Fruit fly (Drosophila melanogaster): ENCODE data around the gene Hsc70-1.
A peak's percentile ranks its signal among the peaks of the same experiment; 100 is the strongest.

The Hsc70-1 gene

DNA sequence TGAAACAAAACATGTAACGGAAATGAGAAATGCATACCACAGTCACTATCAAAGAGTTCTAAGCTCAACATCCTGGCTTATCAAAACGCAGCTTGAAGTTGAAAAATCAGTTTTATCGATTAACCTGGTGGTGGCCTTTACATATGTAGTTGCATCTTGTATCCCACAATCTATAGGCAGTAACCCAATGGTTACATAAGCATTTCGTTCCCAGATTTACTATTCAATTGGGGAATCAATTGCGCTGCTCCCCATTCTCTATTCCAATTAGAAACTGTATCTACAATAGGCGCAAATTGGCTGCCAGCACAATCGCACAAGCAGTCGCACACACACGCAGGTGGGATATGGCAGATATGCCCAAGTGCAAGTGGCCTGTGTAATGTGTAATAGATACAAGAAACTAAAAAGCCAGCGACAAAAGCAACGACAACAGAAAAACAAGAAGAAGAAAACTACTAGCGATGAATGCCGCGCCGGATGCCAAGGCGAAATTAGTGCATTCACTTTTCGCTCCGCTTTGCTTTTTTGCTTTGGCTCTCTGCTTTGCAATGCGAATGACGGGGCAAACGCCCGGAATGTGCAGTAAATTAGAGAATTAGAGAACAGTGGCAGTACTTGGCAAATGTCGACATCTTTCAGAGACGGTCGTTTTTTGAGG lies 31.9 kb downstream of the Hsc70-1 start:
- TF ChIP-seq Nf-YA (GFP tag; IDR thresholded peaks at IDR 0.05) (no peak), bbx (GFP tag; IDR thresholded peaks at IDR 0.05; ENCODE audit: partially characterized antibody) (0 out of 2 replicates have a peak, but pooled peaks have one; percentile 8), Med (GFP tag) (peak; percentile 32), CG12155 (GFP tag; optimal IDR thresholded peaks at IDR 0.05) (no peak), CG18476 (GFP tag; optimal IDR thresholded peaks at IDR 0.05) (no peak), zfh1 (GFP tag; IDR thresholded peaks at IDR 0.05) (0 out of 3 replicates have a peak, but pooled peaks have one; percentile 19), al (GFP tag; IDR thresholded peaks at IDR 0.05) (no peak), psq (GFP tag; optimal IDR thresholded peaks at IDR 0.05) (peak; percentile 25), CG17385 (GFP tag; optimal IDR thresholded peaks at IDR 0.05) (peak; percentile 57), insv (GFP tag; optimal IDR thresholded peaks at IDR 0.05) (peak in 1 of 2 experiments; percentile 0), Pdp1 (GFP tag; optimal IDR thresholded peaks at IDR 0.05) (peak in 1 of 2 experiments; percentile 91), CG17612 (GFP tag; IDR thresholded peaks at IDR 0.05) (no peak)

DNA sequence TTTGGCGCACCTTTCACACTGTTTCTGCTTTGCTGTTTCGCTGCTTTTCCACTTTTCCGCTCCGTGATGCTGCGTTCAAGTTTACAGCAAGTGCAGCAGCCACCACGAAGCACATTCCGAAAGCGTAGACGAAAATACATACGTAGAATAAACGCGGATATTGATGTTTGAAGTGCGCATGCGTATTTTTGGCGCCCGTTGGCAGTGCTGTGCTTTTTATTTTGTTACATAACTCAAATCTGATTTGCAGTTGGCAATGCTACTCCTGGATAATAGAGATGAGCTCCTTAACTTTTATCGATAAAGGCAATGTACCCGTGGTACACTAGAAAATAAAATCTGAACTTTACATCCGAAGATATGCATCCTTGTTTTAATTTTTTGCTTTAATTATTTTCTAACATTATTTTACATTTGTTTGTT lies 32.9 kb downstream of the Hsc70-1 start:
- TF ChIP-seq CrebB (tag; optimal IDR thresholded peaks at IDR 0.05) (no peak), ranshi (GFP tag; IDR thresholded peaks at IDR 0.05) (no peak; the same call in 1 of the 2 replicates), Side (GFP tag; optimal IDR thresholded peaks at IDR 0.05) (no peak), CG12659 (GFP tag; optimal IDR thresholded peaks at IDR 0.05) (no peak), CG11085 (GFP tag; IDR thresholded peaks at IDR 0.05) (no peak), Sin3A (optimal IDR thresholded peaks at IDR 0.05) (no peak), ERR (GFP tag; optimal IDR thresholded peaks at IDR 0.05) (no peak), Atf3 (GFP tag; optimal IDR thresholded peaks at IDR 0.05) (no peak), CG15601 (tag; optimal IDR thresholded peaks at IDR 0.05) (no peak), Atf6 (GFP tag; IDR thresholded peaks at IDR 0.05) (no peak), CG3838 (GFP tag; optimal IDR thresholded peaks at IDR 0.05) (no peak), CG1024 (GFP tag; IDR thresholded peaks at IDR 0.05) (no peak), CG5245 (GFP tag; optimal IDR thresholded peaks at IDR 0.05) (no peak), CG14860 (GFP tag; IDR thresholded peaks at IDR 0.05; ENCODE audit: partially characterized antibody) (no peak), Med (GFP tag) (peak; percentile 72), CG8478 (optimal IDR thresholded peaks at IDR 0.05) (no peak), ci (GFP tag; IDR thresholded peaks at IDR 0.05) (peak; percentile 51; the same call in 1 of the 3 replicates), CG30431 (GFP tag; optimal IDR thresholded peaks at IDR 0.05) (no peak), CkIIα-i1 (GFP tag; IDR thresholded peaks at IDR 0.05) (no peak), Mad (GFP tag; optimal IDR thresholded peaks at IDR 0.05) (no peak), Jarid2 (GFP tag; optimal IDR thresholded peaks at IDR 0.05) (no peak), org-1 (GFP tag; optimal IDR thresholded peaks at IDR 0.05) (no peak), Atf-2 (GFP tag; optimal IDR thresholded peaks at IDR 0.05) (no peak), Antp (GFP tag; optimal IDR thresholded peaks at IDR 0.05) (no peak), NC2β (GFP tag; optimal IDR thresholded peaks at IDR 0.05) (no peak), B-H2 (GFP tag; optimal IDR thresholded peaks at IDR 0.05) (no peak), Drgx (GFP tag; IDR thresholded peaks at IDR 0.05) (peak; percentile 43; the same call in 1 of the 2 replicates), Dip2 (GFP tag; IDR thresholded peaks at IDR 0.05) (no peak), corto (GFP tag; optimal IDR thresholded peaks at IDR 0.05) (no peak), pzg (GFP tag; optimal IDR thresholded peaks at IDR 0.05) (peak; percentile 33), CG1602 (GFP tag; optimal IDR thresholded peaks at IDR 0.05) (no peak), tna (GFP tag; IDR thresholded peaks at IDR 0.05; ENCODE audit: partially characterized antibody) (0 out of 2 replicates have a peak, but pooled peaks have one; percentile 21), Hand (GFP tag; optimal IDR thresholded peaks at IDR 0.05) (no peak), CG3995 (GFP tag; optimal IDR thresholded peaks at IDR 0.05) (no peak), Kr (GFP tag; optimal IDR thresholded peaks at IDR 0.05) (no peak), CG12299 (tag; optimal IDR thresholded peaks at IDR 0.05) (no peak), fd96Cb (tag; optimal IDR thresholded peaks at IDR 0.05) (no peak), onecut (GFP tag; IDR thresholded peaks at IDR 0.05) (no peak; the same call in 1 of the 2 replicates), ap (GFP tag; IDR thresholded peaks at IDR 0.05) (no peak), CG10462 (GFP tag; optimal IDR thresholded peaks at IDR 0.05) (no peak)

Data from whole organism, embryonic.